Fruit fly (Drosophila melanogaster) whole organism, embryonic: ENCODE results near the gene HP1c.

ENCODE experiments used
- Atf-2 ChIP-seq: fragments of 200-800 bp; sonication (Bioruptor generic); optimal IDR thresholded peaks from 2 replicates; lab custom pipeline; 2016; ENCODE audit warnings: missing biosample characterization, missing genetic modification characterization
- CG1024 ChIP-seq: fragments of 200-800 bp; sonication (Bioruptor generic); IDR thresholded peaks from 2 replicates; pipeline ENCODE4 v1.3.6; 2022; ENCODE audit warnings: missing biosample characterization, missing genetic modification characterization
- CG10462 ChIP-seq: fragments of 200-800 bp; sonication (Bioruptor generic); optimal IDR thresholded peaks from 2 replicates; lab custom pipeline; 2016; ENCODE audit warnings: missing biosample characterization, missing genetic modification characterization
- CG10654 ChIP-seq: fragments of 200-800 bp; sonication (Bioruptor generic); optimal IDR thresholded peaks from 2 replicates; lab custom pipeline; 2016; ENCODE audit warnings: missing biosample characterization, missing genetic modification characterization
- CG11247 ChIP-seq: fragments of 200-800 bp; sonication (Bioruptor generic); IDR thresholded peaks from 2 replicates; pipeline ENCODE4 v1.3.6; 2022; ENCODE audit warnings: missing biosample characterization, missing genetic modification characterization
- CG11560 ChIP-seq: fragments of 200-800 bp; sonication (Bioruptor generic); IDR thresholded peaks from 3 replicates; pipeline ENCODE4 v1.3.6; 2022; ENCODE audit warnings: missing biosample characterization, missing genetic modification characterization
- CG12104 ChIP-seq: fragments of 200-800 bp; sonication (Bioruptor generic); optimal IDR thresholded peaks from 3 replicates; lab custom pipeline; 2016; ENCODE audit warnings: missing biosample characterization, missing genetic modification characterization
- CG13624 ChIP-seq: fragments of 200-800 bp; sonication (Bioruptor generic); optimal IDR thresholded peaks from 2 replicates; lab custom pipeline; 2016; ENCODE audit warnings: missing biosample characterization, missing genetic modification characterization
- CG13894 ChIP-seq: fragments of 200-800 bp; sonication (Bioruptor generic); optimal IDR thresholded peaks from 3 replicates; lab custom pipeline; 2018; ENCODE audit warnings: missing biosample characterization, mild to moderate bottlenecking, missing genetic modification characterization, moderate library complexity
- CG14710 ChIP-seq: fragments of 200-800 bp; sonication (Bioruptor generic); optimal IDR thresholded peaks from 3 replicates; lab custom pipeline; 2019; ENCODE audit warnings: missing biosample characterization, mild to moderate bottlenecking, missing genetic modification characterization, moderate library complexity
- CG1529 ChIP-seq: fragments of 200-800 bp; sonication (Bioruptor generic); optimal IDR thresholded peaks from 3 replicates; lab custom pipeline; 2018; ENCODE audit warnings: missing biosample characterization, missing genetic modification characterization
- CG15479 ChIP-seq: fragments of 200-800 bp; sonication (Bioruptor generic); optimal IDR thresholded peaks from 3 replicates; lab custom pipeline; 2019; ENCODE audit warnings: missing biosample characterization, mild to moderate bottlenecking, missing genetic modification characterization, moderate library complexity
- CG17361 ChIP-seq: fragments of 200-800 bp; sonication (Bioruptor generic); IDR thresholded peaks from 3 replicates; pipeline ENCODE4 v1.3.6; 2022; ENCODE audit warnings: missing biosample characterization, missing genetic modification characterization
- CG18262 ChIP-seq: fragments of 200-800 bp; optimal IDR thresholded peaks from 3 replicates; lab custom pipeline; 2019; ENCODE audit warnings: missing biosample characterization, mild to moderate bottlenecking, missing genetic modification characterization, moderate library complexity
- CG30403 ChIP-seq: fragments of 200-800 bp; sonication (Bioruptor generic); optimal IDR thresholded peaks from 3 replicates; lab custom pipeline; 2016; ENCODE audit warnings: missing biosample characterization, missing genetic modification characterization
- CG34422 ChIP-seq: fragments of 200-800 bp; sonication (Bioruptor generic); IDR thresholded peaks from 3 replicates; pipeline ENCODE4 v1.3.6; 2022; ENCODE audit warnings: missing biosample characterization, missing genetic modification characterization
- CG3838 ChIP-seq: fragments of 200-800 bp; sonication (Bioruptor generic); optimal IDR thresholded peaks from 3 replicates; lab custom pipeline; 2016; ENCODE audit warnings: missing biosample characterization, missing genetic modification characterization
- CG4730 ChIP-seq: fragments of 200-800 bp; sonication (Bioruptor generic); IDR thresholded peaks from 2 replicates; pipeline ENCODE4 v1.3.6; 2022; ENCODE audit warnings: missing biosample characterization, missing genetic modification characterization
- CG5245 ChIP-seq: fragments of 200-800 bp; sonication (Bioruptor generic); optimal IDR thresholded peaks from 3 replicates; lab custom pipeline; 2016; ENCODE audit warnings: missing biosample characterization, missing genetic modification characterization
- CG6854 ChIP-seq: fragments of 200-800 bp; sonication (Bioruptor generic); optimal IDR thresholded peaks from 3 replicates; lab custom pipeline; 2017; ENCODE audit warnings: missing biosample characterization, mild to moderate bottlenecking, missing genetic modification characterization
- CG7271 ChIP-seq: fragments of 200-800 bp; sonication (Bioruptor generic); optimal IDR thresholded peaks from 2 replicates; lab custom pipeline; 2018; ENCODE audit warnings: missing biosample characterization, mild to moderate bottlenecking, missing genetic modification characterization, moderate library complexity
- CG8359 ChIP-seq: fragments of 200-800 bp; sonication (Bioruptor generic); optimal IDR thresholded peaks from 2 replicates; lab custom pipeline; 2017; ENCODE audit warnings: missing biosample characterization, mild to moderate bottlenecking, missing genetic modification characterization, borderline replicate concordance
- Camta ChIP-seq: fragments of 200-800 bp; sonication (Bioruptor generic); optimal IDR thresholded peaks from 2 replicates; lab custom pipeline; 2016; ENCODE audit warnings: missing biosample characterization, missing genetic modification characterization
- Doc2 ChIP-seq: fragments of 200-800 bp; sonication (Bioruptor generic); IDR thresholded peaks from 2 replicates; pipeline ENCODE4 v1.3.6; 2022; ENCODE audit warnings: missing biosample characterization, missing genetic modification characterization
- Drgx ChIP-seq: fragments of 200-800 bp; sonication (Bioruptor generic); IDR thresholded peaks from 2 replicates; pipeline ENCODE4 v1.3.6; 2022; ENCODE audit warnings: missing biosample characterization, missing genetic modification characterization
- HLH3B ChIP-seq: fragments of 200-800 bp; sonication (Bioruptor generic); IDR thresholded peaks from 2 replicates; pipeline ENCODE4 v1.3.6; 2022; ENCODE audit warnings: missing biosample characterization, missing genetic modification characterization
- HLH54F ChIP-seq: fragments of 200-800 bp; sonication (Bioruptor generic); optimal IDR thresholded peaks from 3 replicates; lab custom pipeline; 2016; ENCODE audit warnings: missing biosample characterization, missing genetic modification characterization
- Hr39 ChIP-seq: fragments of >200 bp; optimal IDR thresholded peaks from 2 replicates; lab custom pipeline; 2017
- Hsf ChIP-seq: fragments of 200-800 bp; sonication (Bioruptor generic); optimal IDR thresholded peaks from 3 replicates; lab custom pipeline; 2016; ENCODE audit warnings: missing biosample characterization, missing genetic modification characterization
- NFAT ChIP-seq: fragments of 200-800 bp; sonication (Bioruptor generic); IDR thresholded peaks from 2 replicates; pipeline ENCODE4 v1.3.6; 2022; ENCODE audit warnings: missing biosample characterization, missing genetic modification characterization
- Pdp1 ChIP-seq, 2 experiments: fragments of 200-800 bp; sonication (Bioruptor generic); optimal IDR thresholded peaks; 3 replicates each; lab custom pipeline; 2016; ENCODE audit warnings: missing biosample characterization in 2 of 2, missing genetic modification characterization in 2 of 2, mild to moderate bottlenecking in 1 of 2, moderate library complexity in 1 of 2
- Trl ChIP-seq, 3 experiments: fragments of >200 bp in 2 of 3; fragments of 200-800 bp in 1 of 3; sonication (Bioruptor generic) in 1 of 3; optimal IDR thresholded peaks; 2 replicates in 1 of 3; 3 replicates in 2 of 3; lab custom pipeline; 2016 to 2017; ENCODE audit warnings: missing biosample characterization in 1 of 3, missing genetic modification characterization in 1 of 3
- Usf ChIP-seq: fragments of 200-800 bp; sonication (Bioruptor generic); optimal IDR thresholded peaks from 2 replicates; lab custom pipeline; 2017; ENCODE audit warnings: missing genotype, missing biosample characterization, missing genetic modification characterization
- ara ChIP-seq: fragments of 200-800 bp; sonication (Bioruptor generic); IDR thresholded peaks from 2 replicates; pipeline ENCODE4 v1.3.6; 2022; ENCODE audit warnings: missing biosample characterization, missing genetic modification characterization
- dmrt11E ChIP-seq: fragments of 200-800 bp; sonication (Bioruptor generic); optimal IDR thresholded peaks from 3 replicates; lab custom pipeline; 2018; ENCODE audit warnings: missing biosample characterization, mild to moderate bottlenecking, missing genetic modification characterization, moderate library complexity
- dmrt99B ChIP-seq: fragments of 200-800 bp; sonication (Bioruptor generic); optimal IDR thresholded peaks from 2 replicates; lab custom pipeline; 2018; ENCODE audit warnings: missing biosample characterization, mild to moderate bottlenecking, missing genetic modification characterization, moderate library complexity
- dpn ChIP-seq, 2 experiments: fragments of 200-800 bp; sonication (Bioruptor generic); optimal IDR thresholded peaks; 3 replicates each; lab custom pipeline; 2016; ENCODE audit warnings: missing biosample characterization in 2 of 2, missing genetic modification characterization in 2 of 2
- h ChIP-seq: fragments of >200 bp; optimal IDR thresholded peaks from 2 replicates; lab custom pipeline; 2017
- ham ChIP-seq: fragments of 200-800 bp; sonication (Bioruptor generic); IDR thresholded peaks from 2 replicates; pipeline ENCODE4 v1.3.6; 2022; ENCODE audit warnings: missing biosample characterization, missing genetic modification characterization
- insv ChIP-seq, 2 experiments: fragments of 200-800 bp; sonication (Bioruptor generic); optimal IDR thresholded peaks; 3 replicates each; lab custom pipeline; 2016 to 2018; ENCODE audit warnings: missing biosample characterization in 2 of 2, missing genetic modification characterization in 2 of 2
- jumu ChIP-seq: fragments of 200-800 bp; sonication (Bioruptor generic); optimal IDR thresholded peaks from 3 replicates; lab custom pipeline; 2016; ENCODE audit warnings: missing biosample characterization, missing genetic modification characterization
- kay ChIP-seq: fragments of 200-800 bp; sonication (Bioruptor generic); optimal IDR thresholded peaks from 2 replicates; lab custom pipeline; 2016; ENCODE audit warnings: missing biosample characterization, missing genetic modification characterization
- nerfin-2 ChIP-seq: fragments of 200-800 bp; sonication (Bioruptor generic); IDR thresholded peaks from 2 replicates; pipeline ENCODE4 v1.3.6; 2022; ENCODE audit warnings: missing biosample characterization, missing genetic modification characterization; ENCODE audit not compliant: partially characterized antibody
- pnt ChIP-seq: fragments of 200-800 bp; sonication (Bioruptor generic); optimal IDR thresholded peaks from 3 replicates; lab custom pipeline; 2016; ENCODE audit warnings: missing biosample characterization, missing genetic modification characterization
- psq ChIP-seq: fragments of 200-800 bp; sonication (Bioruptor generic); optimal IDR thresholded peaks from 2 replicates; lab custom pipeline; 2017; ENCODE audit warnings: missing biosample characterization, missing genetic modification characterization
- sens ChIP-seq: fragments of 200-800 bp; sonication (Bioruptor generic); peaks from one replicate; lab custom pipeline; 2016; ENCODE audit warnings: missing biosample characterization, missing genetic modification characterization
- shn ChIP-seq: fragments of 200-800 bp; sonication (Bioruptor generic); optimal IDR thresholded peaks from 3 replicates; lab custom pipeline; 2016; ENCODE audit warnings: missing biosample characterization, missing genetic modification characterization
- sim ChIP-seq: fragments of 200-800 bp; sonication (Bioruptor generic); IDR thresholded peaks from 2 replicates; pipeline ENCODE4 v1.3.6; 2022; ENCODE audit warnings: missing biosample characterization, missing genetic modification characterization
- slbo ChIP-seq: fragments of 200-800 bp; sonication (Bioruptor generic); IDR thresholded peaks from 2 replicates; pipeline ENCODE4 v1.3.6; 2022; ENCODE audit warnings: missing biosample characterization, missing genetic modification characterization
- sob ChIP-seq: fragments of 200-800 bp; sonication (Bioruptor generic); IDR thresholded peaks from 2 replicates; pipeline ENCODE4 v1.3.6; 2022; ENCODE audit warnings: missing biosample characterization, missing genetic modification characterization
- ssp ChIP-seq: fragments of 200-800 bp; sonication (Bioruptor generic); IDR thresholded peaks from 2 replicates; pipeline ENCODE4 v1.3.6; 2022; ENCODE audit warnings: missing biosample characterization, missing genetic modification characterization
- tx ChIP-seq: fragments of 200-800 bp; sonication (Bioruptor generic); optimal IDR thresholded peaks from 2 replicates; lab custom pipeline; 2016; ENCODE audit warnings: missing biosample characterization, missing genetic modification characterization
- vvl ChIP-seq: fragments of 200-800 bp; sonication (Bioruptor generic); IDR thresholded peaks from 2 replicates; pipeline ENCODE4 v1.3.6; 2022; ENCODE audit warnings: missing biosample characterization, missing genetic modification characterization

Gene HP1c

dm6 chr3R:22727857-22728256 is 17.6 kb upstream of the HP1c start:
- TF ChIP-seq CG18262: peak; percentile 25
- TF ChIP-seq CG8359 (GFP tag; lab: Kevin White, UChicago): no peak
- TF ChIP-seq nerfin-2 (GFP tag; lab: Robert Waterston, UW): no peak
- TF ChIP-seq CG10654 (GFP tag; lab: Kevin White, UChicago): no peak
- TF ChIP-seq CG11247 (GFP tag; lab: Robert Waterston, UW): 0 out of 2 replicates have a peak, but pooled peaks have one; percentile 27
- TF ChIP-seq HLH3B: no peak
- no peak for TF ChIP-seq jumu (GFP tag; lab: Kevin White, UChicago)
- TF ChIP-seq Usf (GFP tag; lab: Kevin White, UChicago): no peak
- TF ChIP-seq sim (GFP tag; lab: Robert Waterston, UW): no peak
- TF ChIP-seq CG10462 (GFP tag; lab: Kevin White, UChicago): no peak
- TF ChIP-seq CG34422: no peak
- TF ChIP-seq Camta (GFP tag; lab: Kevin White, UChicago): no peak
- TF ChIP-seq CG6854: no peak
- no peak for TF ChIP-seq Atf-2 (GFP tag; lab: Kevin White, UChicago)
- no peak; the same call in 1 of the 2 replicates for TF ChIP-seq CG4730 (GFP tag; lab: Robert Waterston, UW)
- TF ChIP-seq CG3838 (GFP tag; lab: Kevin White, UChicago): no peak
- TF ChIP-seq CG30403 (GFP tag; lab: Kevin White, UChicago): peak; percentile 14
- TF ChIP-seq h (lab: Kevin White, UChicago): no peak
- TF ChIP-seq shn (GFP tag; lab: Kevin White, UChicago): no peak
- TF ChIP-seq Hsf (GFP tag; lab: Kevin White, UChicago): no peak
- no peak for TF ChIP-seq CG5245 (GFP tag; lab: Kevin White, UChicago)
- no peak for TF ChIP-seq Trl (optimal IDR thresholded peaks at IDR 0.05; lab: Kevin White, UChicago)
- no peak for TF ChIP-seq Trl (GFP tag; optimal IDR thresholded peaks at IDR 0.05; lab: Kevin White, UChicago)
- no peak for TF ChIP-seq dpn (GFP tag; optimal IDR thresholded peaks at IDR 0.05; lab: Kevin White, UChicago)
- peak; percentile 57; the same call in 1 of the 2 replicates for TF ChIP-seq vvl (GFP tag; lab: Robert Waterston, UW)
- TF ChIP-seq CG13894 (tag; lab: Kevin White, UChicago): no peak
- TF ChIP-seq CG13624 (GFP tag; lab: Kevin White, UChicago): peak; percentile 2
- TF ChIP-seq CG1024 (GFP tag; lab: Robert Waterston, UW): no peak
- 0 out of 2 replicates have a peak, but pooled peaks have one; percentile 22 for TF ChIP-seq sob (GFP tag; lab: Robert Waterston, UW)
- TF ChIP-seq tx (GFP tag; lab: Kevin White, UChicago): no peak
- 0 out of 2 replicates have a peak, but pooled peaks have one; percentile 23 for TF ChIP-seq NFAT
- no peak for TF ChIP-seq ham (GFP tag; lab: Robert Waterston, UW)
- no peak for TF ChIP-seq CG7271 (tag; lab: Kevin White, UChicago)
- no peak for TF ChIP-seq Doc2 (GFP tag; lab: Robert Waterston, UW)
- TF ChIP-seq CG17361: no peak
- TF ChIP-seq CG15479: no peak
- peak; percentile 41; the same call in 1 of the 2 replicates for TF ChIP-seq ara
- TF ChIP-seq ssp (GFP tag; lab: Robert Waterston, UW): peak; percentile 28; the same call in 1 of the 2 replicates
- no peak for TF ChIP-seq CG14710 (tag; lab: Kevin White, UChicago)
- TF ChIP-seq kay: no peak
- TF ChIP-seq dmrt99B: no peak
- TF ChIP-seq psq (GFP tag; lab: Kevin White, UChicago): no peak
- TF ChIP-seq CG12104 (GFP tag; lab: Kevin White, UChicago): no peak
- no peak for TF ChIP-seq Hr39 (lab: Kevin White, UChicago)
- TF ChIP-seq Drgx (GFP tag; lab: Robert Waterston, UW): peak; percentile 74
- no peak for TF ChIP-seq CG1529 (GFP tag; lab: Kevin White, UChicago)
- TF ChIP-seq Pdp1 (GFP tag; optimal IDR thresholded peaks at IDR 0.05; lab: Kevin White, UChicago): peak in 1 of 2 experiments; percentile 9
- peak; percentile 22 for TF ChIP-seq sens (GFP tag; lab: Kevin White, UChicago)
- TF ChIP-seq HLH54F (GFP tag; lab: Kevin White, UChicago): no peak
- TF ChIP-seq CG11560 (tag; lab: Robert Waterston, UW): no peak
- TF ChIP-seq slbo (GFP tag; lab: Robert Waterston, UW): 0 out of 2 replicates have a peak, but pooled peaks have one; percentile 11
- no peak for TF ChIP-seq insv (GFP tag; optimal IDR thresholded peaks at IDR 0.05; lab: Kevin White, UChicago)
- TF ChIP-seq dmrt11E (tag; lab: Kevin White, UChicago): no peak
- TF ChIP-seq pnt: no peak
